Fruit fly (Drosophila melanogaster) whole organism, embryonic: ENCODE data around the gene CG43447.

Experiments
- Asciz ChIP-seq: fragments of 200-800 bp; sonication (Bioruptor generic); optimal IDR thresholded peaks from 2 replicates; lab custom pipeline; 2017; ENCODE audit warnings: missing biosample characterization, mild to moderate bottlenecking, missing genetic modification characterization, missing genetic modification reagents
- Atf6 ChIP-seq: fragments of 200-800 bp; sonication (Bioruptor generic); IDR thresholded peaks from 2 replicates; pipeline ENCODE4 v1.3.6; 2022; ENCODE audit warnings: missing biosample characterization, missing genetic modification characterization
- B-H1 ChIP-seq: fragments of 200-800 bp; sonication (Bioruptor generic); IDR thresholded peaks from 3 replicates; pipeline ENCODE4 v1.3.6; 2022; ENCODE audit warnings: missing biosample characterization, missing genetic modification characterization
- Bdp1 ChIP-seq: fragments of 200-800 bp; sonication (Bioruptor generic); optimal IDR thresholded peaks from 3 replicates; lab custom pipeline; 2016; ENCODE audit warnings: missing biosample characterization, missing genetic modification characterization
- CG10267 ChIP-seq: fragments of 200-800 bp; sonication (Bioruptor generic); optimal IDR thresholded peaks from 2 replicates; lab custom pipeline; 2018; ENCODE audit warnings: missing biosample characterization, mild to moderate bottlenecking, missing genetic modification characterization, moderate library complexity
- CG10543 ChIP-seq: fragments of 200-800 bp; sonication (Bioruptor generic); optimal IDR thresholded peaks from 3 replicates; lab custom pipeline; 2017; ENCODE audit warnings: missing biosample characterization, mild to moderate bottlenecking, missing genetic modification characterization, moderate library complexity
- CG10979 ChIP-seq: fragments of 200-800 bp; sonication (Bioruptor generic); optimal IDR thresholded peaks from 2 replicates; lab custom pipeline; 2018; ENCODE audit warnings: missing biosample characterization, mild to moderate bottlenecking, missing genetic modification characterization, moderate library complexity
- CG17186 ChIP-seq: fragments of 200-800 bp; sonication (Bioruptor generic); optimal IDR thresholded peaks from 3 replicates; lab custom pipeline; 2017; ENCODE audit warnings: missing biosample characterization, missing genetic modification reagents, missing genetic modification characterization
- CG2199 ChIP-seq: fragments of 200-800 bp; sonication (Bioruptor generic); IDR thresholded peaks from 3 replicates; pipeline ENCODE4 v1.3.6; 2022; ENCODE audit warnings: missing biosample characterization, missing genetic modification characterization
- CG3065 ChIP-seq: fragments of 200-800 bp; sonication (Bioruptor generic); optimal IDR thresholded peaks from 2 replicates; lab custom pipeline; 2016; ENCODE audit warnings: missing biosample characterization, missing genetic modification characterization
- CG31388 ChIP-seq: fragments of 200-800 bp; sonication (Bioruptor generic); optimal IDR thresholded peaks from 2 replicates; lab custom pipeline; 2016; ENCODE audit warnings: missing biosample characterization, missing genetic modification characterization
- CG32532 ChIP-seq: fragments of 200-800 bp; sonication (Bioruptor generic); IDR thresholded peaks from 2 replicates; pipeline ENCODE4 v1.3.6; 2022; ENCODE audit warnings: missing biosample characterization, missing genetic modification characterization
- CG33213 ChIP-seq: fragments of 200-800 bp; sonication (Bioruptor generic); optimal IDR thresholded peaks from 3 replicates; lab custom pipeline; 2016; ENCODE audit warnings: missing biosample characterization, missing genetic modification characterization
- CG4707 ChIP-seq: fragments of 200-800 bp; sonication (Bioruptor generic); optimal IDR thresholded peaks from 2 replicates; lab custom pipeline; 2018; ENCODE audit warnings: missing biosample characterization, mild to moderate bottlenecking, missing genetic modification characterization, moderate library complexity
- CG5180 ChIP-seq: fragments of 200-800 bp; sonication (Bioruptor generic); optimal IDR thresholded peaks from 3 replicates; lab custom pipeline; 2017; ENCODE audit warnings: missing biosample characterization, missing genetic modification characterization, mild to moderate bottlenecking, moderate library complexity, missing genetic modification reagents
- CG6683 ChIP-seq: fragments of 200-800 bp; sonication (Bioruptor generic); optimal IDR thresholded peaks from 2 replicates; lab custom pipeline; 2017; ENCODE audit warnings: missing biosample characterization, mild to moderate bottlenecking, missing genetic modification characterization, missing genetic modification reagents
- CG6765 ChIP-seq: fragments of 200-800 bp; sonication (Bioruptor generic); optimal IDR thresholded peaks from 3 replicates; lab custom pipeline; 2017; ENCODE audit warnings: missing biosample characterization, mild to moderate bottlenecking, missing genetic modification characterization
- CG7357 ChIP-seq: fragments of 200-800 bp; sonication (Bioruptor generic); IDR thresholded peaks from 3 replicates; pipeline ENCODE4 v1.3.6; 2022; ENCODE audit warnings: missing biosample characterization, missing genetic modification characterization
- Dp ChIP-seq: fragments of 200-800 bp; sonication (Bioruptor generic); optimal IDR thresholded peaks from 2 replicates; lab custom pipeline; 2018; ENCODE audit warnings: missing biosample characterization, mild to moderate bottlenecking, missing genetic modification characterization, moderate library complexity
- Eip74EF ChIP-seq, 2 experiments: fragments of 200-800 bp in 1 of 2; fragments of >200 bp in 1 of 2; sonication (Bioruptor generic) in 1 of 2; optimal IDR thresholded peaks; 2 replicates each; lab custom pipeline; 2017 to 2019; ENCODE audit warnings: missing biosample characterization in 2 of 2, missing genetic modification characterization in 2 of 2, mild to moderate bottlenecking in 1 of 2, moderate library complexity in 1 of 2
- Fer1 ChIP-seq: fragments of 200-800 bp; sonication (Bioruptor generic); optimal IDR thresholded peaks from 2 replicates; lab custom pipeline; 2017; ENCODE audit warnings: missing biosample characterization, mild to moderate bottlenecking, missing genetic modification characterization
- HLH3B ChIP-seq: fragments of 200-800 bp; sonication (Bioruptor generic); IDR thresholded peaks from 2 replicates; pipeline ENCODE4 v1.3.6; 2022; ENCODE audit warnings: missing biosample characterization, missing genetic modification characterization
- HLH4C ChIP-seq: fragments of 200-800 bp; sonication (Bioruptor generic); IDR thresholded peaks from 3 replicates; pipeline ENCODE4 v1.3.6; 2022; ENCODE audit warnings: missing biosample characterization, missing genetic modification characterization; ENCODE audit not compliant: partially characterized antibody
- HLH54F ChIP-seq: fragments of 200-800 bp; sonication (Bioruptor generic); optimal IDR thresholded peaks from 3 replicates; lab custom pipeline; 2016; ENCODE audit warnings: missing biosample characterization, missing genetic modification characterization
- Jarid2 ChIP-seq: fragments of 200-800 bp; sonication (Bioruptor generic); optimal IDR thresholded peaks from 3 replicates; lab custom pipeline; 2017; ENCODE audit warnings: mild to moderate bottlenecking, missing biosample characterization, missing genetic modification reagents, missing genetic modification characterization
- Mad ChIP-seq: fragments of 200-800 bp; sonication (Bioruptor generic); optimal IDR thresholded peaks from 2 replicates; lab custom pipeline; 2016; ENCODE audit warnings: missing biosample characterization, missing genetic modification characterization
- Ptx1 ChIP-seq: fragments of 200-800 bp; sonication (Bioruptor generic); IDR thresholded peaks from 2 replicates; pipeline ENCODE4 v1.3.6; 2022; ENCODE audit warnings: missing biosample characterization, missing genetic modification characterization
- Trl ChIP-seq, 3 experiments: fragments of >200 bp in 2 of 3; fragments of 200-800 bp in 1 of 3; sonication (Bioruptor generic) in 1 of 3; optimal IDR thresholded peaks; 2 replicates in 1 of 3; 3 replicates in 2 of 3; lab custom pipeline; 2016 to 2017; ENCODE audit warnings: missing biosample characterization in 1 of 3, missing genetic modification characterization in 1 of 3
- ara ChIP-seq: fragments of 200-800 bp; sonication (Bioruptor generic); IDR thresholded peaks from 2 replicates; pipeline ENCODE4 v1.3.6; 2022; ENCODE audit warnings: missing biosample characterization, missing genetic modification characterization
- bab2 ChIP-seq: fragments of 200-800 bp; sonication (Bioruptor generic); optimal IDR thresholded peaks from 2 replicates; lab custom pipeline; 2016; ENCODE audit warnings: missing biosample characterization, missing genetic modification characterization
- bsh ChIP-seq, 2 experiments: fragments of 200-800 bp; sonication (Bioruptor generic); optimal IDR thresholded peaks; 2 replicates each; lab custom pipeline; 2017 to 2018; ENCODE audit warnings: mild to moderate bottlenecking in 2 of 2, missing biosample characterization in 2 of 2, missing genetic modification characterization in 2 of 2, moderate library complexity in 1 of 2
- da ChIP-seq: fragments of 200-800 bp; sonication (Bioruptor generic); optimal IDR thresholded peaks from 2 replicates; lab custom pipeline; 2016; ENCODE audit warnings: missing biosample characterization, missing genetic modification characterization
- dati ChIP-seq: fragments of 200-800 bp; sonication (Bioruptor generic); IDR thresholded peaks from 2 replicates; pipeline ENCODE4 v1.3.6; 2022; ENCODE audit warnings: missing biosample characterization, missing genetic modification characterization
- grau ChIP-seq: fragments of 200-800 bp; optimal IDR thresholded peaks from 3 replicates; lab custom pipeline; 2019; ENCODE audit warnings: missing biosample characterization, mild to moderate bottlenecking, missing genetic modification characterization, moderate library complexity
- gsb ChIP-seq: fragments of 200-800 bp; sonication (Bioruptor generic); IDR thresholded peaks from 2 replicates; pipeline ENCODE4 v1.3.6; 2022; ENCODE audit warnings: missing biosample characterization, missing genetic modification characterization
- hkb ChIP-seq, 2 experiments: fragments of 200-800 bp in 1 of 2; fragments of >200 bp in 1 of 2; sonication (Bioruptor generic) in 1 of 2; IDR thresholded peaks in 1 of 2; optimal IDR thresholded peaks in 1 of 2; 2 replicates each; pipeline versions ENCODE4 v1.3.6 to Lab custom; 2017 to 2022; ENCODE audit warnings: missing biosample characterization in 1 of 2, missing genetic modification characterization in 1 of 2
- kni ChIP-seq: fragments of 200-800 bp; sonication (Bioruptor generic); optimal IDR thresholded peaks from 3 replicates; lab custom pipeline; 2017; ENCODE audit warnings: mild to moderate bottlenecking, missing biosample characterization, missing genetic modification reagents, missing genetic modification characterization
- lab ChIP-seq: fragments of 200-800 bp; sonication (Bioruptor generic); optimal IDR thresholded peaks from 3 replicates; lab custom pipeline; 2017; ENCODE audit warnings: missing biosample characterization, missing genetic modification characterization, mild to moderate bottlenecking, moderate library complexity, missing genetic modification reagents
- lov ChIP-seq, 2 experiments: fragments of 200-800 bp in 1 of 2; fragments of >200 bp in 1 of 2; sonication (Bioruptor generic) in 1 of 2; IDR thresholded peaks in 1 of 2; optimal IDR thresholded peaks in 1 of 2; 2 replicates in 1 of 2; 3 replicates in 1 of 2; pipeline versions ENCODE4 v1.3.6 to Lab custom; 2017 to 2022; ENCODE audit warnings: missing biosample characterization in 1 of 2, missing genetic modification characterization in 1 of 2
- pita ChIP-seq: fragments of 200-800 bp; sonication (Bioruptor generic); optimal IDR thresholded peaks from 2 replicates; lab custom pipeline; 2017; ENCODE audit warnings: missing biosample characterization, mild to moderate bottlenecking, missing genetic modification characterization
- pzg ChIP-seq: fragments of 200-800 bp; sonication (Bioruptor generic); optimal IDR thresholded peaks from 3 replicates; lab custom pipeline; 2018; ENCODE audit warnings: missing biosample characterization, mild to moderate bottlenecking, missing genetic modification characterization, moderate library complexity
- rib ChIP-seq: fragments of 200-800 bp; sonication (Bioruptor generic); IDR thresholded peaks from 2 replicates; pipeline ENCODE4 v1.3.6; 2022; ENCODE audit warnings: missing biosample characterization, missing genetic modification characterization
- seq ChIP-seq: fragments of 200-800 bp; sonication (Bioruptor generic); IDR thresholded peaks from 2 replicates; pipeline ENCODE4 v1.3.6; 2022; ENCODE audit warnings: missing biosample characterization, missing genetic modification characterization
- sim ChIP-seq: fragments of 200-800 bp; sonication (Bioruptor generic); IDR thresholded peaks from 2 replicates; pipeline ENCODE4 v1.3.6; 2022; ENCODE audit warnings: missing biosample characterization, missing genetic modification characterization
- sr ChIP-seq: fragments of 200-800 bp; sonication (Bioruptor generic); IDR thresholded peaks from 3 replicates; pipeline ENCODE4 v1.3.6; 2022; ENCODE audit warnings: missing biosample characterization, missing genetic modification characterization
- unc-4 ChIP-seq: fragments of 200-800 bp; sonication (Bioruptor generic); IDR thresholded peaks from 2 replicates; pipeline ENCODE4 v1.3.6; 2022; ENCODE audit warnings: missing biosample characterization, missing genetic modification characterization; ENCODE audit not compliant: partially characterized antibody
- unpg ChIP-seq: fragments of 200-800 bp; sonication (Bioruptor generic); optimal IDR thresholded peaks from 3 replicates; lab custom pipeline; 2018; ENCODE audit warnings: missing biosample characterization, mild to moderate bottlenecking, missing genetic modification characterization, moderate library complexity
- z ChIP-seq: fragments of 200-800 bp; sonication (Bioruptor generic); IDR thresholded peaks from 3 replicates; pipeline ENCODE4 v1.3.6; 2022; ENCODE audit warnings: missing biosample characterization, missing genetic modification characterization
- zfh1 ChIP-seq: fragments of 200-800 bp; sonication (Bioruptor generic); IDR thresholded peaks from 3 replicates; pipeline ENCODE4 v1.3.6; 2022; ENCODE audit warnings: missing biosample characterization, missing genetic modification characterization

The CG43447 gene

DNA sequence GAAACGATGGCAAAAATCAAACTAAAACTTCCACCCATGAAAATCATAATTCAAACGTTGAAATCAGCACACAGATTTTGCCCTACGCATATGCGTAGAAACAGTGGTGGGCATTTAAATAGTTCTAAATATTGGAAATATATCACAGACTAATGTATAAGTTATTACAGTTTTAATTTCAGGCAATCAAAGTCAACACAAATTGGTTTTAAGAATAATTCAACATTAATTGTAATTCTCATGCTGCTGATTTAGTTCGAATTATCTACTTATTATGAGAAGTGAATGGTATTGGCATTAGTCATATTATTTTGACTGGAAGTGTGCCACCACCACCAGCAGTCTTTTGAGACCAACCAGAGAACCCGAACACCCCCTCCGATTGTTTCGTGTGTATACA lies 13.4 kb upstream of the CG43447 start (continued):
- peak; percentile 29 for TF ChIP-seq lab (GFP tag; lab: Kevin White, UChicago)
- TF ChIP-seq B-H1, result no peak
- TF ChIP-seq dati, result no peak
- TF ChIP-seq seq (GFP tag; lab: Robert Waterston, UW), result no peak
- TF ChIP-seq CG33213 (GFP tag; lab: Kevin White, UChicago), result no peak
- no peak for TF ChIP-seq bab2 (GFP tag; lab: Kevin White, UChicago)
- no peak for TF ChIP-seq CG32532
- TF ChIP-seq CG7357, result no peak
- TF ChIP-seq CG10543, result no peak
- peak; percentile 45 for TF ChIP-seq Fer1 (GFP tag; lab: Kevin White, UChicago)
- TF ChIP-seq CG10267 (tag; lab: Kevin White, UChicago), result peak; percentile 28
- TF ChIP-seq Bdp1 (GFP tag; lab: Kevin White, UChicago), result no peak
- TF ChIP-seq da (GFP tag; lab: Kevin White, UChicago), result no peak
- no peak for TF ChIP-seq CG4707 (GFP tag; lab: Kevin White, UChicago)
- no peak for TF ChIP-seq sim (GFP tag; lab: Robert Waterston, UW)
- no peak for TF ChIP-seq sr
- TF ChIP-seq zfh1 (GFP tag; lab: Robert Waterston, UW), result no peak
- no peak for TF ChIP-seq gsb (GFP tag; lab: Robert Waterston, UW)
- no peak for TF ChIP-seq HLH4C (GFP tag; lab: Robert Waterston, UW)
- TF ChIP-seq Dp, result no peak
- no peak for TF ChIP-seq CG6765
- no peak for TF ChIP-seq rib (GFP tag; lab: Robert Waterston, UW)
- TF ChIP-seq Jarid2 (GFP tag; lab: Kevin White, UChicago), result no peak
- peak; percentile 37 for TF ChIP-seq unpg (GFP tag; lab: Kevin White, UChicago)
- no peak for TF ChIP-seq CG6683 (GFP tag; lab: Kevin White, UChicago)
- no peak for TF ChIP-seq Trl (optimal IDR thresholded peaks at IDR 0.05; lab: Kevin White, UChicago)
- TF ChIP-seq Trl (GFP tag; optimal IDR thresholded peaks at IDR 0.05; lab: Kevin White, UChicago), result no peak
- peak in 1 of 2 experiments; percentile 57 for TF ChIP-seq bsh (GFP tag; optimal IDR thresholded peaks at IDR 0.05; lab: Kevin White, UChicago)
- TF ChIP-seq HLH54F, result no peak
- TF ChIP-seq Asciz (GFP tag; lab: Kevin White, UChicago), result peak; percentile 30
- TF ChIP-seq hkb (optimal IDR thresholded peaks at IDR 0.05; lab: Kevin White, UChicago), result no peak
- TF ChIP-seq hkb (GFP tag; IDR thresholded peaks at IDR 0.05; lab: Robert Waterston, UW), result 0 out of 2 replicates have a peak, but pooled peaks have one; percentile 22
- 0 out of 2 replicates have a peak, but pooled peaks have one; percentile 13 for TF ChIP-seq Atf6 (GFP tag; lab: Robert Waterston, UW)
- no peak for TF ChIP-seq Eip74EF (GFP tag; optimal IDR thresholded peaks at IDR 0.05; lab: Kevin White, UChicago)
- peak; percentile 69 for TF ChIP-seq grau (tag; lab: Kevin White, UChicago)
- TF ChIP-seq CG5180 (GFP tag; lab: Kevin White, UChicago), result no peak
- no peak for TF ChIP-seq Ptx1
- no peak for TF ChIP-seq CG3065
- no peak for TF ChIP-seq ara
- no peak for TF ChIP-seq CG17186
- TF ChIP-seq kni (GFP tag; lab: Kevin White, UChicago), result no peak
- no peak for TF ChIP-seq pzg (GFP tag; lab: Kevin White, UChicago)
- no peak for TF ChIP-seq z (GFP tag; lab: Robert Waterston, UW)
- peak; percentile 41 for TF ChIP-seq CG10979
- TF ChIP-seq CG2199 (GFP tag; lab: Robert Waterston, UW), result no peak
- no peak for TF ChIP-seq Mad (GFP tag; lab: Kevin White, UChicago)
- TF ChIP-seq pita (GFP tag; lab: Kevin White, UChicago), result no peak
- TF ChIP-seq lov (optimal IDR thresholded peaks at IDR 0.05; lab: Kevin White, UChicago), result no peak
- no peak for TF ChIP-seq lov (GFP tag; IDR thresholded peaks at IDR 0.05; lab: Robert Waterston, UW)
- TF ChIP-seq unc-4 (GFP tag; lab: Robert Waterston, UW), result no peak
- no peak for TF ChIP-seq HLH3B (GFP tag; lab: Robert Waterston, UW)
- no peak for TF ChIP-seq CG31388 (GFP tag; lab: Kevin White, UChicago)
